Fruit fly (Drosophila melanogaster): ENCODE measurements around the gene Tsp86D.

Tsp86D gene

DNA sequence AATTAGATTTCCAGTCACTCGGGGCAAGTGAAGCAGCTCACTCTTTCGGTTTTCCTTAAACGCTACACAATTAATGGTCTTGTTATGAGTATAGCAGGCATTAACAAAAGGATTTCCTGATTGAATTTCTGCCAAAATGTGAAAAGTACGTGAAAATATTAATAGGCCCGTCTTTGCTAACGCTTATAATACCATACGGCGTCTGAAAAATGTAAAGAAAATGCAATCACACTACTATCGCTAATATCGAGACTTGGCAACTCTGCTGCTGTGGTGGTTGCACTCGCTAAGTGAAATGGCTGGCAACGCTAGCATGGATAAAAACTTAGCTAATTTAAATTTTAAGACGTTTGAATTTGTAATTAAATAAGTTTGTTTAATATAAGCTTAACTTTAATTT lies 24.8 kb downstream of the Tsp86D start, which contains the start of gene CG6621 (continued):
- TF ChIP-seq CG1233 (GFP tag; optimal IDR thresholded peaks at IDR 0.05) = no peak
- no peak for TF ChIP-seq CG32767 (GFP tag; IDR thresholded peaks at IDR 0.05)
- peak; percentile 68 for TF ChIP-seq Bgb (GFP tag; IDR thresholded peaks at IDR 0.05; ENCODE audit: partially characterized antibody)
- no peak for TF ChIP-seq CG8281 (tag; optimal IDR thresholded peaks at IDR 0.05)
- TF ChIP-seq inv (GFP tag; IDR thresholded peaks at IDR 0.05; ENCODE audit: partially characterized antibody) = peak; percentile 51; the same call in 1 of the 2 replicates
- no peak for TF ChIP-seq CG34376 (GFP tag; optimal IDR thresholded peaks at IDR 0.05)
- TF ChIP-seq Hr51 (GFP tag; optimal IDR thresholded peaks at IDR 0.05) = peak in 1 of 2 experiments; percentile 3
- peak; percentile 70 for TF ChIP-seq CG15514 (GFP tag; optimal IDR thresholded peaks at IDR 0.05)
- no peak for TF ChIP-seq BtbVII (GFP tag; optimal IDR thresholded peaks at IDR 0.05)
- no peak for TF ChIP-seq CG31224 (GFP tag; IDR thresholded peaks at IDR 0.05)
- TF ChIP-seq CG10431 (GFP tag; optimal IDR thresholded peaks at IDR 0.05) = no peak
- peak in 1 of 2 experiments; percentile 54 for TF ChIP-seq crp (GFP tag; optimal IDR thresholded peaks at IDR 0.05)
- no peak for TF ChIP-seq CG13894 (tag; optimal IDR thresholded peaks at IDR 0.05)
- TF ChIP-seq CG18764 (GFP tag; optimal IDR thresholded peaks at IDR 0.05) = no peak
- TF ChIP-seq gsb-n (tag; optimal IDR thresholded peaks at IDR 0.05) = no peak
- TF ChIP-seq Rx (GFP tag; IDR thresholded peaks at IDR 0.05) = no peak
- TF ChIP-seq Xbp1 (GFP tag; optimal IDR thresholded peaks at IDR 0.05) = no peak
- TF ChIP-seq tll (GFP tag; optimal IDR thresholded peaks at IDR 0.05) = no peak
- no peak for TF ChIP-seq Asciz (GFP tag; optimal IDR thresholded peaks at IDR 0.05)
- no peak for TF ChIP-seq pb (GFP tag; optimal IDR thresholded peaks at IDR 0.05)
- TF ChIP-seq Xrp1 (GFP tag; IDR thresholded peaks at IDR 0.05) = no peak
- no peak for TF ChIP-seq CG6254 (GFP tag; optimal IDR thresholded peaks at IDR 0.05)
- no peak for TF ChIP-seq Dbx (GFP tag; IDR thresholded peaks at IDR 0.05)
- TF ChIP-seq run (tag; optimal IDR thresholded peaks at IDR 0.05) = no peak
- TF ChIP-seq CG3281 (GFP tag; optimal IDR thresholded peaks at IDR 0.05) = no peak
- no peak for TF ChIP-seq CG5245 (GFP tag; optimal IDR thresholded peaks at IDR 0.05)
- TF ChIP-seq CG1602 (GFP tag; optimal IDR thresholded peaks at IDR 0.05) = no peak
- no peak for TF ChIP-seq CG11695 (GFP tag; IDR thresholded peaks at IDR 0.05)
- TF ChIP-seq crc (GFP tag; optimal IDR thresholded peaks at IDR 0.05) = no peak
- TF ChIP-seq CG10979 (tag; optimal IDR thresholded peaks at IDR 0.05) = no peak
- 0 out of 3 replicates have a peak, but pooled peaks have one; percentile 36 for TF ChIP-seq HLH4C (GFP tag; IDR thresholded peaks at IDR 0.05; ENCODE audit: partially characterized antibody)
- no peak for TF ChIP-seq CG4820 (GFP tag; optimal IDR thresholded peaks at IDR 0.05)
- TF ChIP-seq Mad (GFP tag; optimal IDR thresholded peaks at IDR 0.05) = peak; percentile 40
- peak; percentile 30 for TF ChIP-seq CG17912 (GFP tag; optimal IDR thresholded peaks at IDR 0.05)
- peak; percentile 31 for TF ChIP-seq CG12391 (tag; optimal IDR thresholded peaks at IDR 0.05)
- TF ChIP-seq CHES-1-like (GFP tag; optimal IDR thresholded peaks at IDR 0.05) = peak; percentile 51
- no peak for TF ChIP-seq CG9215 (GFP tag; IDR thresholded peaks at IDR 0.05)
- no peak for TF ChIP-seq Stat92E (GFP tag; optimal IDR thresholded peaks at IDR 0.05)
- no peak for TF ChIP-seq CG7745 (tag; optimal IDR thresholded peaks at IDR 0.05)
- TF ChIP-seq seq (GFP tag; IDR thresholded peaks at IDR 0.05) = no peak
- no peak for TF ChIP-seq CG17361 (GFP tag; IDR thresholded peaks at IDR 0.05)
- no peak for TF ChIP-seq CG13624 (GFP tag; optimal IDR thresholded peaks at IDR 0.05)
- TF ChIP-seq CG2889 (GFP tag; IDR thresholded peaks at IDR 0.05) = no peak
- peak; percentile 77 for TF ChIP-seq CG12659 (GFP tag; optimal IDR thresholded peaks at IDR 0.05)
- no peak for TF ChIP-seq CG16815 (GFP tag; optimal IDR thresholded peaks at IDR 0.05)
- no peak for TF ChIP-seq tx (GFP tag; optimal IDR thresholded peaks at IDR 0.05)
- TF ChIP-seq sim (GFP tag; IDR thresholded peaks at IDR 0.05) = no peak
- TF ChIP-seq CG7271 (tag; optimal IDR thresholded peaks at IDR 0.05) = no peak
- TF ChIP-seq slp2 (GFP tag; optimal IDR thresholded peaks at IDR 0.05) = no peak
- no peak for TF ChIP-seq usp (GFP tag; optimal IDR thresholded peaks at IDR 0.05)

Measured in whole organism, embryonic.